Worm (Caenorhabditis elegans) whole organism, early embryonic: ENCODE data around the gene tab-1.

Experiments used
- B0310.2 ChIP-seq: sonication (generic microtip); optimal IDR thresholded peaks from 2 replicates; lab custom pipeline; 2016; ENCODE audit warnings: mild to moderate bottlenecking, missing genetic modification characterization, missing compliant biosample characterization
- F13C5.2 ChIP-seq: sonication (generic microtip); optimal IDR thresholded peaks from 2 replicates; lab custom pipeline; 2017; ENCODE audit warnings: mild to moderate bottlenecking, missing genetic modification characterization, inconsistent platforms, missing compliant biosample characterization
- ama-1 ChIP-seq: fragments of 150-350 bp; optimal IDR thresholded peaks from 2 replicates; lab custom pipeline; 2014
- ceh-36 ChIP-seq: sonication (generic microtip); optimal IDR thresholded peaks from 2 replicates; lab custom pipeline; 2016; ENCODE audit warnings: missing genetic modification characterization, inconsistent platforms, missing compliant biosample characterization
- flt-1 ChIP-seq: fragments of 200-800 bp; sonication (Bioruptor generic); IDR thresholded peaks from 2 replicates; pipeline ENCODE4 v1.3.6; 2022; ENCODE audit warnings: missing genetic modification characterization, missing compliant biosample characterization
- hmbx-1 ChIP-seq: sonication (generic microtip); optimal IDR thresholded peaks from 2 replicates; lab custom pipeline; 2016; ENCODE audit warnings: mild to moderate bottlenecking, missing genetic modification characterization, missing compliant biosample characterization
- tbx-11 ChIP-seq: fragments of 200-800 bp; sonication (Bioruptor generic); IDR thresholded peaks from 2 replicates; pipeline ENCODE4 v1.3.6; 2022; ENCODE audit warnings: missing genetic modification characterization, missing compliant biosample characterization
- tra-4 ChIP-seq: sonication (generic microtip); optimal IDR thresholded peaks from 2 replicates; lab custom pipeline; 2017; ENCODE audit warnings: missing genetic modification characterization, missing compliant biosample characterization

DNA sequence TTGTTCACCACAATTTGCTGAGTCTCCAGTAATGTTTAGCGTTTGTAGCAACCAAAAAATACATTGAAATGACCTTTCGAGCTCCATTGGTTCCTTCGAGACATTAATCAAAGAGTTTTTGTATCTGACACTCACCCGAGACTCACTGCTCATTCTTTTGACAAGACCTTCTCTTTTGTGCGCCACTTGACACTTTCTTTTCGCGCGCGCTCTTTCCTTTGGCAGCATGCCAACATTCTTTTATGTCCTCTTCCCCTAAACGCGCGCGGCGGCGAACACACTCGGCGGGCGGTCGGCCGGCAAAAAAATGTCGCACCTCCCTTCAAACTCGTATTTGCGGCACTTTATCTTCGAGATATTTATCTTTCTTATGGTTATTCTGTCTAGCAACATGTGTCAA is 40.6 kb downstream of the tab-1 start:
- TF ChIP-seq tra-4 (tag; lab: Kevin White, UChicago) (no peak), B0310.2 (tag; lab: Kevin White, UChicago) (peak; percentile 17), ama-1 (no peak), flt-1 (GFP tag; lab: Robert Waterston, UW) (no peak), ceh-36 (tag; lab: Kevin White, UChicago) (no peak), tbx-11 (no peak), hmbx-1 (tag; lab: Kevin White, UChicago) (no peak), F13C5.2 (tag; lab: Kevin White, UChicago) (no peak)
